Worm (Caenorhabditis elegans) whole organism, mixed stage, embryonic: ENCODE measurements around the gene dro-1.
A peak's percentile ranks its signal among the peaks of the same experiment; 100 is the strongest.

Experiments
- M03D4.4 ChIP-seq: sonication (generic microtip); optimal IDR thresholded peaks from 2 replicates; lab custom pipeline; 2017; ENCODE audit warnings: mild to moderate bottlenecking, missing genetic modification characterization, missing compliant biosample characterization
- bed-3 ChIP-seq: fragments of 200-800 bp; sonication (Bioruptor generic); optimal IDR thresholded peaks from 3 replicates; lab custom pipeline; 2018; ENCODE audit warnings: mild to moderate bottlenecking, missing genetic modification characterization, moderate library complexity, missing compliant biosample characterization
- blmp-1 ChIP-seq: fragments of 150-350 bp; optimal IDR thresholded peaks from 2 replicates; lab custom pipeline; 2014; ENCODE audit warnings: missing biosample characterization, missing genetic modification characterization
- ceh-39 ChIP-seq: fragments of 150-350 bp; optimal IDR thresholded peaks from 2 replicates; lab custom pipeline; 2014; ENCODE audit warnings: missing biosample characterization, missing genetic modification characterization
- ceh-43 ChIP-seq: fragments of 200-800 bp; sonication (Bioruptor generic); optimal IDR thresholded peaks from 2 replicates; lab custom pipeline; 2018; ENCODE audit warnings: mild to moderate bottlenecking, missing genetic modification characterization, moderate library complexity, missing compliant biosample characterization
- ces-1 ChIP-seq: fragments of 150-350 bp; optimal IDR thresholded peaks from 2 replicates; lab custom pipeline; 2014; ENCODE audit warnings: missing biosample characterization, missing genetic modification reagents, missing genetic modification characterization
- elt-1 ChIP-seq: sonication (generic microtip); optimal IDR thresholded peaks from 2 replicates; lab custom pipeline; 2017; ENCODE audit warnings: missing genetic modification characterization, mild to moderate bottlenecking, missing compliant biosample characterization, antibody characterized with exemption, moderate library complexity, borderline replicate concordance; ENCODE audit not compliant: insufficient read depth
- flh-1 ChIP-seq: fragments of 200-800 bp; sonication (Bioruptor generic); optimal IDR thresholded peaks from 2 replicates; lab custom pipeline; 2018; ENCODE audit warnings: mild to moderate bottlenecking, missing genetic modification characterization, moderate library complexity, missing compliant biosample characterization
- lin-13 ChIP-seq: fragments of 150-350 bp; optimal IDR thresholded peaks from 2 replicates; lab custom pipeline; 2014; ENCODE audit warnings: missing biosample characterization, missing genetic modification characterization
- lin-32 ChIP-seq: fragments of 200-800 bp; sonication (Bioruptor generic); optimal IDR thresholded peaks from 2 replicates; lab custom pipeline; 2018; ENCODE audit warnings: mild to moderate bottlenecking, missing genetic modification characterization, missing compliant biosample characterization
- lsy-2 ChIP-seq: fragments of 150-350 bp; optimal IDR thresholded peaks from 2 replicates; lab custom pipeline; 2014; ENCODE audit warnings: missing biosample characterization, missing genetic modification characterization
- mab-5 ChIP-seq: fragments of 150-350 bp; optimal IDR thresholded peaks from 2 replicates; lab custom pipeline; 2014; ENCODE audit warnings: missing biosample characterization, missing genetic modification characterization
- mls-2 ChIP-seq: sonication (generic microtip); optimal IDR thresholded peaks from 2 replicates; lab custom pipeline; 2016; ENCODE audit warnings: mild to moderate bottlenecking, missing genetic modification characterization, moderate library complexity, missing compliant biosample characterization
- nhr-12 ChIP-seq: fragments of 150-350 bp; optimal IDR thresholded peaks from 2 replicates; lab custom pipeline; 2014; ENCODE audit warnings: missing biosample characterization, missing genetic modification characterization
- nhr-2 ChIP-seq: fragments of 150-350 bp; optimal IDR thresholded peaks from 2 replicates; lab custom pipeline; 2014; ENCODE audit warnings: missing biosample characterization, missing genetic modification characterization
- nhr-237 ChIP-seq: fragments of 150-350 bp; optimal IDR thresholded peaks from 2 replicates; lab custom pipeline; 2014; ENCODE audit warnings: missing biosample characterization, missing genetic modification characterization
- nhr-28 ChIP-seq: fragments of 150-350 bp; optimal IDR thresholded peaks from 2 replicates; lab custom pipeline; 2014; ENCODE audit warnings: missing biosample characterization, missing genetic modification characterization
- nhr-76 ChIP-seq: sonication (generic microtip); optimal IDR thresholded peaks from 2 replicates; lab custom pipeline; 2017; ENCODE audit warnings: missing biosample characterization, missing genetic modification characterization
- pha-4 ChIP-seq: fragments of 150-350 bp; optimal IDR thresholded peaks from 2 replicates; lab custom pipeline; 2018; ENCODE audit warnings: missing biosample characterization, missing genetic modification reagents, missing genetic modification characterization
- sem-2 ChIP-seq: fragments of 200-800 bp; sonication (Bioruptor generic); optimal IDR thresholded peaks from 2 replicates; lab custom pipeline; 2018; ENCODE audit warnings: mild to moderate bottlenecking, missing genetic modification characterization, missing compliant biosample characterization
- snpc-4 ChIP-seq: fragments of 150-350 bp; optimal IDR thresholded peaks from 2 replicates; lab custom pipeline; 2014; ENCODE audit warnings: missing biosample characterization, missing genetic modification characterization
- sptf-1 ChIP-seq: sonication (generic microtip); optimal IDR thresholded peaks from 2 replicates; lab custom pipeline; 2017; ENCODE audit warnings: mild to moderate bottlenecking, missing genetic modification characterization, moderate library complexity, missing compliant biosample characterization
- tbx-8 ChIP-seq: fragments of 200-800 bp; sonication (Bioruptor generic); optimal IDR thresholded peaks from 2 replicates; lab custom pipeline; 2018; ENCODE audit warnings: mild to moderate bottlenecking, missing genetic modification characterization, moderate library complexity, missing compliant biosample characterization
- unc-120 ChIP-seq: sonication (generic microtip); optimal IDR thresholded peaks from 2 replicates; lab custom pipeline; 2017; ENCODE audit warnings: missing genetic modification characterization, missing compliant biosample characterization; ENCODE audit not compliant: poor library complexity, severe bottlenecking
- zip-8 ChIP-seq: fragments of 150-350 bp; optimal IDR thresholded peaks from 2 replicates; lab custom pipeline; 2014; ENCODE audit warnings: missing biosample characterization, missing genetic modification characterization
- ztf-11 ChIP-seq: fragments of 150-350 bp; optimal IDR thresholded peaks from 2 replicates; lab custom pipeline; 2014; ENCODE audit warnings: missing biosample characterization, missing genetic modification characterization

The dro-1 gene

ce11 chrIII:13389078-13389477, 46.6 kb downstream of the dro-1 start, which contains the start of gene T03F6.3:
TSS of gene T03F6.3 (plus strand) at chrIII:13389395.
- TF ChIP-seq snpc-4 (tag; lab: Kevin White, UChicago) = no peak
- no peak for TF ChIP-seq flh-1 (GFP tag; lab: Kevin White, UChicago)
- TF ChIP-seq nhr-2 (tag; lab: Kevin White, UChicago) = no peak
- TF ChIP-seq M03D4.4 = no peak
- no peak for TF ChIP-seq nhr-237 (tag; lab: Kevin White, UChicago)
- TF ChIP-seq nhr-76 = no peak
- TF ChIP-seq ztf-11 (tag; lab: Kevin White, UChicago) = no peak
- no peak for TF ChIP-seq sem-2 (GFP tag; lab: Kevin White, UChicago)
- no peak for TF ChIP-seq sptf-1 (tag; lab: Kevin White, UChicago)
- TF ChIP-seq blmp-1 = no peak
- no peak for TF ChIP-seq nhr-12
- no peak for TF ChIP-seq ceh-39 (tag; lab: Kevin White, UChicago)
- TF ChIP-seq unc-120 = no peak
- TF ChIP-seq bed-3 (GFP tag; lab: Kevin White, UChicago) = no peak
- no peak for TF ChIP-seq mab-5 (tag; lab: Kevin White, UChicago)
- no peak for TF ChIP-seq pha-4 (tag; lab: Kevin White, UChicago)
- no peak for TF ChIP-seq lsy-2 (tag; lab: Kevin White, UChicago)
- no peak for TF ChIP-seq zip-8 (tag; lab: Kevin White, UChicago)
- TF ChIP-seq, all 35 proteins: peak for 0

ce11 chrIII:13390789-13391188, 48.3 kb downstream of the dro-1 start:
- no peak for TF ChIP-seq unc-120
- no peak for TF ChIP-seq mls-2 (tag; lab: Kevin White, UChicago)
- no peak for TF ChIP-seq mab-5 (tag; lab: Kevin White, UChicago)
- TF ChIP-seq tbx-8 (GFP tag; lab: Kevin White, UChicago) = no peak
- TF ChIP-seq lin-32 (GFP tag; lab: Kevin White, UChicago) = no peak
- no peak for TF ChIP-seq nhr-28 (tag; lab: Kevin White, UChicago)
- TF ChIP-seq ceh-43 (GFP tag; lab: Kevin White, UChicago) = no peak
- TF ChIP-seq elt-1 (tag; lab: Kevin White, UChicago) = no peak
- no peak for TF ChIP-seq nhr-237 (tag; lab: Kevin White, UChicago)
- TF ChIP-seq nhr-76 = no peak
- TF ChIP-seq sem-2 (GFP tag; lab: Kevin White, UChicago) = no peak
- TF ChIP-seq bed-3 (GFP tag; lab: Kevin White, UChicago) = no peak
- no peak for TF ChIP-seq flh-1 (GFP tag; lab: Kevin White, UChicago)
- no peak for TF ChIP-seq nhr-12
- TF ChIP-seq pha-4 (tag; lab: Kevin White, UChicago) = no peak
- TF ChIP-seq ceh-39 (tag; lab: Kevin White, UChicago) = no peak
- no peak for TF ChIP-seq lin-13 (tag; lab: Kevin White, UChicago)
- TF ChIP-seq blmp-1 = no peak
- TF ChIP-seq sptf-1 (tag; lab: Kevin White, UChicago) = no peak

- TF ChIP-seq ces-1 (GFP tag; lab: Kevin White, UChicago) = peak; percentile 13
- TF ChIP-seq zip-8 (tag; lab: Kevin White, UChicago) = no peak
Observed at ce11 chrIII:13393239-13393638, 50.8 kb downstream of the dro-1 start, which contains the start of gene dnj-17. TSS of gene dnj-17 (minus strand) at chrIII:13393339.
